Worm (Caenorhabditis elegans): Measurements from ENCODE around the gene F56A8.8.

The F56A8.8 gene

DNA sequence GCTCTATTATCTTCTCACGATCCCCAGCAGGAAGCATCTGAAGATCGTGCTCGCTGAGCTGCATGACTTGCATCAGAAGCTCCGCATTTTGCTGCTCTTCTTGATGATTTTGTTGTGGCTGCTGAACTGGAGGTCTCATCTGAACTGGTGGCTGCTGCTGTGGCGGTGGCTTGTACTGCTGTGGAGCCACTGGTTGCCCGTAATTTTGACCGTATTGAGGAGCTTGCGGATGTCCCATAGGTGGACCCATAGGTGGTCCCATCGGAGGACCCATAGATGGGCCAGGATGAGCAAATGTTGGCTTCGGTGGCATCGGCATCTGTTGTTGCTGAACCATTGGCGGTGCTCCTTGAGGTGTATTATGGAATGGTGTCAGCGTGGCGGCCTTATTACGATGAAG is 18.5 kb upstream of the F56A8.8 start:
- TF ChIP-seq pqm-1 (tag; optimal IDR thresholded peaks at IDR 0.05) (no peak), nhr-10 (tag; optimal IDR thresholded peaks at IDR 0.05) (no peak), lin-38 (GFP tag; IDR thresholded peaks at IDR 0.05) (no peak), nhr-111 (GFP tag; optimal IDR thresholded peaks at IDR 0.05) (no peak), php-3 (GFP tag; IDR thresholded peaks at IDR 0.05) (0 out of 2 replicates have a peak, but pooled peaks have one; percentile 8), rbr-2 (tag; optimal IDR thresholded peaks at IDR 0.05) (no peak), unc-62 (GFP tag; optimal IDR thresholded peaks at IDR 0.05 in 1 of 2) (peak in 1 of 2 experiments; percentile 28), unc-62 (tag; optimal IDR thresholded peaks at IDR 0.05) (no peak), set-16 (GFP tag; IDR thresholded peaks at IDR 0.05) (peak; percentile 57), madf-5 (GFP tag; IDR thresholded peaks at IDR 0.05) (no peak)

ce11 chrIII:13268856-13269255 is 16.7 kb upstream of the F56A8.8 start, which contains the start of gene cpf-2:
Gene cpf-2, minus strand, starts transcription at chrIII:13268883.
- TF ChIP-seq nhr-237 (tag; optimal IDR thresholded peaks at IDR 0.05): no peak
- peak; percentile 58 for TF ChIP-seq ztf-7 (tag; optimal IDR thresholded peaks at IDR 0.05)
- no peak for TF ChIP-seq ceh-32 (tag; optimal IDR thresholded peaks at IDR 0.05; ENCODE audit: poor library complexity)
- TF ChIP-seq ctbp-1 (GFP tag; IDR thresholded peaks at IDR 0.05): peak; percentile 57; the same call in 1 of the 2 replicates
- TF ChIP-seq Y105C5A.15 (GFP tag; IDR thresholded peaks at IDR 0.05): no peak
- TF ChIP-seq T26A8.4 (GFP tag; IDR thresholded peaks at IDR 0.05): peak; percentile 67
- peak; percentile 73 for TF ChIP-seq mep-1 (tag; optimal IDR thresholded peaks at IDR 0.05)
- peak; percentile 30 for TF ChIP-seq F37D6.2 (tag; optimal IDR thresholded peaks at IDR 0.05)
- TF ChIP-seq nhr-102 (tag; optimal IDR thresholded peaks at IDR 0.05): peak; percentile 40
- peak in 1 of 2 experiments; percentile 74 for TF ChIP-seq unc-62 (GFP tag; optimal IDR thresholded peaks at IDR 0.05 in 1 of 2)
- TF ChIP-seq unc-62 (tag; optimal IDR thresholded peaks at IDR 0.05): no peak
- no peak for TF ChIP-seq php-3 (GFP tag; IDR thresholded peaks at IDR 0.05)
- TF ChIP-seq nhr-10 (tag; optimal IDR thresholded peaks at IDR 0.05): no peak
- TF ChIP-seq lin-29 (GFP tag; IDR thresholded peaks at IDR 0.05): no peak
- TF ChIP-seq mdt-29 (GFP tag; IDR thresholded peaks at IDR 0.05): no peak
- no peak for TF ChIP-seq F44E2.7 (GFP tag; IDR thresholded peaks at IDR 0.05)
- TF ChIP-seq lin-15B (tag; optimal IDR thresholded peaks at IDR 0.05): no peak
- peak; percentile 78 for TF ChIP-seq hmg-1.1 (GFP tag; IDR thresholded peaks at IDR 0.05)
- TF ChIP-seq nhr-41 (GFP tag; IDR thresholded peaks at IDR 0.05): no peak
- TF ChIP-seq lin-13 (GFP tag; optimal IDR thresholded peaks at IDR 0.05): peak; percentile 32
- TF ChIP-seq arid-1 (GFP tag; conservative IDR thresholded peaks at IDR 0.05): 0 out of 2 replicates have a peak, but pooled peaks have one; percentile 27
- no peak for TF ChIP-seq lin-39 (tag; optimal IDR thresholded peaks at IDR 0.05)
- TF ChIP-seq nhr-76 (tag; optimal IDR thresholded peaks at IDR 0.05): no peak
- TF ChIP-seq hlh-11 (tag; optimal IDR thresholded peaks at IDR 0.05): peak; percentile 61
- no peak for TF ChIP-seq ceh-44 (GFP tag; IDR thresholded peaks at IDR 0.05)
- TF ChIP-seq ZK546.5 (tag; optimal IDR thresholded peaks at IDR 0.05): no peak
- no peak for TF ChIP-seq F10B5.3 (tag; optimal IDR thresholded peaks at IDR 0.05)
- no peak for TF ChIP-seq snpc-1.2 (GFP tag; IDR thresholded peaks at IDR 0.05)
- peak in 1 of 2 experiments; percentile 48 for TF ChIP-seq hif-1 (tag; optimal IDR thresholded peaks at IDR 0.05)
- 0 out of 2 replicates have a peak, but pooled peaks have one; percentile 22 for TF ChIP-seq vab-7 (GFP tag; IDR thresholded peaks at IDR 0.05)
- no peak for TF ChIP-seq fos-1 (tag; optimal IDR thresholded peaks at IDR 0.05)
- TF ChIP-seq aly-2 (tag; optimal IDR thresholded peaks at IDR 0.05): no peak
- TF ChIP-seq nhr-11 (tag; optimal IDR thresholded peaks at IDR 0.05): no peak
- TF ChIP-seq zip-11 (GFP tag; IDR thresholded peaks at IDR 0.05): no peak
- no peak for TF ChIP-seq Y75B8A.6 (GFP tag; IDR thresholded peaks at IDR 0.05)
- TF ChIP-seq pha-4 (GFP tag; IDR thresholded peaks at IDR 0.05): 0 out of 2 replicates have a peak, but pooled peaks have one; percentile 24
- TF ChIP-seq pha-4 (tag; optimal IDR thresholded peaks at IDR 0.05): no peak
- TF ChIP-seq daf-8 (GFP tag; IDR thresholded peaks at IDR 0.05): no peak
- no peak for TF ChIP-seq zfp-2 (tag; optimal IDR thresholded peaks at IDR 0.05)
- TF ChIP-seq duxl-1 (tag; optimal IDR thresholded peaks at IDR 0.05; ENCODE audit: poor library complexity): peak; percentile 73
- TF ChIP-seq lim-7 (GFP tag; IDR thresholded peaks at IDR 0.05): peak; percentile 63; the same call in 1 of the 2 replicates
- TF ChIP-seq nhr-25 (tag; optimal IDR thresholded peaks at IDR 0.05; ENCODE audit: borderline replicate concordance, insufficient read depth): peak; percentile 72
- peak; percentile 61 for TF ChIP-seq nhr-6 (tag; optimal IDR thresholded peaks at IDR 0.05)
- peak; percentile 95 for TF ChIP-seq mes-2 (tag; optimal IDR thresholded peaks at IDR 0.05; ENCODE audit: poor library complexity, severe bottlenecking)

All from whole organism, L4 larva.